Fruit fly (Drosophila melanogaster) whole organism, prepupa: ENCODE measurements around the gene Pisd.

Experiments used
- CG10631 ChIP-seq: fragments of 200-800 bp; sonication (Bioruptor generic); optimal IDR thresholded peaks from 2 replicates; lab custom pipeline; 2016; ENCODE audit warnings: missing biosample characterization, missing genetic modification characterization
- CG10669 ChIP-seq: fragments of 200-800 bp; sonication (Bioruptor generic); optimal IDR thresholded peaks from 3 replicates; lab custom pipeline; 2018; ENCODE audit warnings: missing biosample characterization, mild to moderate bottlenecking, missing genetic modification characterization, moderate library complexity
- CG11762 ChIP-seq: fragments of 200-800 bp; sonication (Bioruptor generic); optimal IDR thresholded peaks from 3 replicates; lab custom pipeline; 2016; ENCODE audit warnings: missing biosample characterization, missing genetic modification characterization; ENCODE audit not compliant: insufficient read depth
- CG11902 ChIP-seq: fragments of 200-800 bp; sonication (Bioruptor generic); optimal IDR thresholded peaks from 3 replicates; lab custom pipeline; 2016; ENCODE audit warnings: missing biosample characterization, missing genetic modification characterization
- CG15336 ChIP-seq: fragments of 200-800 bp; sonication (Bioruptor generic); IDR thresholded peaks from 2 replicates; pipeline ENCODE4 v1.3.6; 2022; ENCODE audit warnings: missing biosample characterization, missing genetic modification characterization
- CG16779 ChIP-seq: fragments of 200-800 bp; sonication (Bioruptor generic); optimal IDR thresholded peaks from 3 replicates; lab custom pipeline; 2017; ENCODE audit warnings: missing biosample characterization, mild to moderate bottlenecking, missing genetic modification characterization
- CG31627 ChIP-seq: fragments of 200-800 bp; sonication (Bioruptor generic); optimal IDR thresholded peaks from 3 replicates; lab custom pipeline; 2016; ENCODE audit warnings: missing biosample characterization, missing genetic modification characterization
- CG32006 ChIP-seq: fragments of 200-800 bp; sonication (Bioruptor generic); optimal IDR thresholded peaks from 3 replicates; lab custom pipeline; 2017; ENCODE audit warnings: missing biosample characterization, mild to moderate bottlenecking, missing genetic modification characterization
- CG34406 ChIP-seq: fragments of 200-800 bp; sonication (Bioruptor generic); optimal IDR thresholded peaks from 3 replicates; lab custom pipeline; 2016; ENCODE audit warnings: missing biosample characterization, missing genetic modification characterization
- CG3919 ChIP-seq: fragments of 200-800 bp; sonication (Bioruptor generic); optimal IDR thresholded peaks from 3 replicates; lab custom pipeline; 2016; ENCODE audit warnings: missing biosample characterization, missing genetic modification characterization
- CG6163 ChIP-seq: fragments of 200-800 bp; sonication (Bioruptor generic); IDR thresholded peaks from 3 replicates; pipeline ENCODE4 v1.3.6; 2022; ENCODE audit warnings: missing biosample characterization, missing genetic modification characterization
- CG6792 ChIP-seq: fragments of 200-800 bp; sonication (Bioruptor generic); optimal IDR thresholded peaks from 3 replicates; lab custom pipeline; 2016; ENCODE audit warnings: missing biosample characterization, missing genetic modification characterization
- CG6808 ChIP-seq: fragments of 200-800 bp; sonication (Bioruptor generic); optimal IDR thresholded peaks from 3 replicates; lab custom pipeline; 2017; ENCODE audit warnings: missing biosample characterization, missing genetic modification characterization, mild to moderate bottlenecking, moderate library complexity, missing genetic modification reagents
- CG6854 ChIP-seq: fragments of 200-800 bp; sonication (Bioruptor generic); optimal IDR thresholded peaks from 2 replicates; lab custom pipeline; 2017; ENCODE audit warnings: missing biosample characterization, mild to moderate bottlenecking, missing genetic modification characterization
- CG7368 ChIP-seq: fragments of 200-800 bp; sonication (Bioruptor generic); optimal IDR thresholded peaks from 3 replicates; lab custom pipeline; 2016; ENCODE audit warnings: missing biosample characterization, missing genetic modification characterization
- CG8319 ChIP-seq: fragments of 200-800 bp; sonication (Bioruptor generic); optimal IDR thresholded peaks from 3 replicates; lab custom pipeline; 2016; ENCODE audit warnings: missing biosample characterization, missing genetic modification characterization
- CG8632 ChIP-seq: fragments of 200-800 bp; sonication (Bioruptor generic); optimal IDR thresholded peaks from 3 replicates; lab custom pipeline; 2016; ENCODE audit warnings: missing biosample characterization, missing genetic modification characterization
- CG9139 ChIP-seq: fragments of 200-800 bp; sonication (Bioruptor generic); optimal IDR thresholded peaks from 3 replicates; lab custom pipeline; 2017; ENCODE audit warnings: missing biosample characterization, mild to moderate bottlenecking, missing genetic modification characterization
- Eip75B ChIP-seq: fragments of 200-800 bp; sonication (Bioruptor generic); optimal IDR thresholded peaks from 3 replicates; lab custom pipeline; 2016; ENCODE audit warnings: missing biosample characterization, missing genetic modification characterization
- Eip93F ChIP-seq: fragments of 200-800 bp; sonication (Bioruptor generic); optimal IDR thresholded peaks from 2 replicates; lab custom pipeline; 2016; ENCODE audit warnings: missing biosample characterization, mild to moderate bottlenecking, missing genetic modification characterization
- Ets21C ChIP-seq: fragments of 200-800 bp; sonication (Bioruptor generic); optimal IDR thresholded peaks from 3 replicates; lab custom pipeline; 2016; ENCODE audit warnings: missing biosample characterization, missing genetic modification characterization
- Ets96B ChIP-seq: fragments of 200-800 bp; optimal IDR thresholded peaks from 2 replicates; lab custom pipeline; 2019; ENCODE audit warnings: missing biosample characterization, mild to moderate bottlenecking, missing genetic modification characterization, moderate library complexity
- Gug ChIP-seq: fragments of 200-800 bp; sonication (Bioruptor generic); IDR thresholded peaks from 2 replicates; pipeline ENCODE4 v1.3.6; 2022; ENCODE audit warnings: missing biosample characterization, missing genetic modification characterization
- Hr38 ChIP-seq: sonication (Bioruptor generic); optimal IDR thresholded peaks from 2 replicates; lab custom pipeline; 2016; ENCODE audit warnings: missing biosample characterization, missing genetic modification characterization
- Hr39 ChIP-seq: fragments of 200-800 bp; sonication (Bioruptor generic); optimal IDR thresholded peaks from 2 replicates; lab custom pipeline; 2016; ENCODE audit warnings: missing biosample characterization, missing genetic modification characterization
- OdsH ChIP-seq: fragments of 200-800 bp; sonication (Bioruptor generic); optimal IDR thresholded peaks from 3 replicates; lab custom pipeline; 2016; ENCODE audit warnings: missing biosample characterization, missing genetic modification characterization
- Sox102F ChIP-seq: fragments of 200-800 bp; sonication (Bioruptor generic); optimal IDR thresholded peaks from 2 replicates; lab custom pipeline; 2016; ENCODE audit warnings: missing biosample characterization, mild to moderate bottlenecking, missing genetic modification characterization
- Sox14 ChIP-seq: fragments of 200-800 bp; sonication (Bioruptor generic); optimal IDR thresholded peaks from 3 replicates; lab custom pipeline; 2016; ENCODE audit warnings: missing biosample characterization, missing genetic modification characterization
- achi ChIP-seq: fragments of 200-800 bp; sonication (Bioruptor generic); optimal IDR thresholded peaks from 3 replicates; lab custom pipeline; 2016; ENCODE audit warnings: missing biosample characterization, missing genetic modification characterization
- acj6 ChIP-seq: fragments of 200-800 bp; sonication (Bioruptor generic); optimal IDR thresholded peaks from 3 replicates; lab custom pipeline; 2016; ENCODE audit warnings: missing biosample characterization, missing genetic modification characterization
- dac ChIP-seq: fragments of 200-800 bp; sonication (Bioruptor generic); optimal IDR thresholded peaks from 2 replicates; lab custom pipeline; 2017; ENCODE audit warnings: missing biosample characterization, mild to moderate bottlenecking, missing genetic modification characterization
- eg ChIP-seq: fragments of 200-800 bp; sonication (Bioruptor generic); IDR thresholded peaks from 3 replicates; pipeline ENCODE4 v1.3.6; 2022; ENCODE audit warnings: missing biosample characterization, missing genetic modification characterization
- esn ChIP-seq: fragments of 200-800 bp; sonication (Bioruptor generic); optimal IDR thresholded peaks from 2 replicates; lab custom pipeline; 2016; ENCODE audit warnings: missing biosample characterization, mild to moderate bottlenecking, missing genetic modification characterization, moderate library complexity
- fd59A ChIP-seq: fragments of 200-800 bp; sonication (Bioruptor generic); optimal IDR thresholded peaks from 2 replicates; lab custom pipeline; 2017; ENCODE audit warnings: missing biosample characterization, mild to moderate bottlenecking, missing genetic modification characterization, missing genetic modification reagents
- fd85E ChIP-seq: fragments of 200-800 bp; sonication (Bioruptor generic); optimal IDR thresholded peaks from 3 replicates; lab custom pipeline; 2016; ENCODE audit warnings: missing biosample characterization, missing genetic modification characterization
- lz ChIP-seq: fragments of 200-800 bp; sonication (Bioruptor generic); optimal IDR thresholded peaks from 3 replicates; lab custom pipeline; 2016; ENCODE audit warnings: missing biosample characterization, missing genetic modification characterization
- net ChIP-seq: fragments of 200-800 bp; sonication (Bioruptor generic); optimal IDR thresholded peaks from 3 replicates; lab custom pipeline; 2016; ENCODE audit warnings: missing biosample characterization, missing genetic modification characterization
- pdm3 ChIP-seq: fragments of 200-800 bp; sonication (Bioruptor generic); optimal IDR thresholded peaks from 3 replicates; lab custom pipeline; 2016; ENCODE audit warnings: missing biosample characterization, missing genetic modification characterization
- salr ChIP-seq, 2 experiments: fragments of 200-800 bp; sonication (Bioruptor generic); optimal IDR thresholded peaks; 3 replicates each; lab custom pipeline; 2016 to 2018; ENCODE audit warnings: missing biosample characterization in 2 of 2, missing genetic modification characterization in 2 of 2, mild to moderate bottlenecking in 1 of 2
- ss ChIP-seq, 2 experiments: fragments of 200-800 bp; sonication (Bioruptor generic); optimal IDR thresholded peaks; 2 replicates in 1 of 2; 3 replicates in 1 of 2; lab custom pipeline; 2017 to 2018; ENCODE audit warnings: mild to moderate bottlenecking in 2 of 2, missing biosample characterization in 2 of 2, missing genetic modification characterization in 2 of 2, moderate library complexity in 1 of 2
- topi ChIP-seq: fragments of 200-800 bp; sonication (Bioruptor generic); optimal IDR thresholded peaks from 3 replicates; lab custom pipeline; 2016; ENCODE audit warnings: missing biosample characterization, missing genetic modification characterization
- vri ChIP-seq: fragments of 200-800 bp; sonication (Bioruptor generic); optimal IDR thresholded peaks from 3 replicates; lab custom pipeline; 2016; ENCODE audit warnings: missing biosample characterization, mild to moderate bottlenecking, missing genetic modification characterization

Gene Pisd

dm6 chr3R:24010637-24011214, 39.9 kb upstream of the Pisd start (continued):
- TF ChIP-seq CG8632 (GFP tag; lab: Kevin White, UChicago) (peak; percentile 23), Eip93F (GFP tag; lab: Kevin White, UChicago) (no peak), CG10669 (GFP tag; lab: Kevin White, UChicago) (peak; percentile 5), eg (GFP tag; lab: Robert Waterston, UW) (peak; percentile 80), acj6 (GFP tag; lab: Kevin White, UChicago) (peak; percentile 48), salr (GFP tag; optimal IDR thresholded peaks at IDR 0.05; lab: Kevin White, UChicago) (no peak), esn (peak; percentile 33), Ets96B (tag; lab: Kevin White, UChicago) (peak; percentile 26), Hr39 (GFP tag; lab: Kevin White, UChicago) (peak; percentile 53), CG11762 (GFP tag; lab: Kevin White, UChicago) (no peak), CG7368 (peak; percentile 25), Gug (GFP tag; lab: Robert Waterston, UW) (peak; percentile 39), CG34406 (GFP tag; lab: Kevin White, UChicago) (peak; percentile 56), CG9139 (GFP tag; lab: Kevin White, UChicago) (no peak), ss (GFP tag; optimal IDR thresholded peaks at IDR 0.05; lab: Kevin White, UChicago) (no peak), Eip75B (GFP tag; lab: Kevin White, UChicago) (no peak), OdsH (peak; percentile 60), Hr38 (GFP tag; lab: Kevin White, UChicago) (no peak), CG6854 (GFP tag; lab: Kevin White, UChicago) (no peak), CG6163 (peak; percentile 74), CG8319 (GFP tag; lab: Kevin White, UChicago) (no peak), CG11902 (GFP tag; lab: Kevin White, UChicago) (no peak), net (GFP tag; lab: Kevin White, UChicago) (peak; percentile 32), vri (GFP tag; lab: Kevin White, UChicago) (no peak), Ets21C (GFP tag; lab: Kevin White, UChicago) (no peak), CG32006 (GFP tag; lab: Kevin White, UChicago) (peak; percentile 72)
- TF ChIP-seq, all 60 proteins: peak for 36

dm6 chr3R:24012038-24012693, 38.4 kb upstream of the Pisd start:
- TF ChIP-seq CG11902 (GFP tag; lab: Kevin White, UChicago) (no peak), eg (GFP tag; lab: Robert Waterston, UW) (no peak), net (GFP tag; lab: Kevin White, UChicago) (no peak), Sox14 (GFP tag; lab: Kevin White, UChicago) (no peak), CG9139 (GFP tag; lab: Kevin White, UChicago) (no peak)

dm6 chr3R:24014600-24014999, 36.0 kb upstream of the Pisd start:
- TF ChIP-seq Hr39 (GFP tag; lab: Kevin White, UChicago) (no peak), pdm3 (GFP tag; lab: Kevin White, UChicago) (no peak), CG6792 (GFP tag; lab: Kevin White, UChicago) (no peak), Eip75B (GFP tag; lab: Kevin White, UChicago) (peak; percentile 10), CG6808 (GFP tag; lab: Kevin White, UChicago) (no peak), CG16779 (no peak), achi (GFP tag; lab: Kevin White, UChicago) (no peak), fd59A (no peak), CG10631 (GFP tag; lab: Kevin White, UChicago) (peak; percentile 11), CG31627 (GFP tag; lab: Kevin White, UChicago) (no peak), salr (GFP tag; optimal IDR thresholded peaks at IDR 0.05; lab: Kevin White, UChicago) (no peak), lz (GFP tag; lab: Kevin White, UChicago) (no peak), fd85E (GFP tag; lab: Kevin White, UChicago) (no peak), vri (GFP tag; lab: Kevin White, UChicago) (no peak), Eip93F (GFP tag; lab: Kevin White, UChicago) (no peak), CG32006 (GFP tag; lab: Kevin White, UChicago) (peak; percentile 17), Sox14 (GFP tag; lab: Kevin White, UChicago) (no peak), CG11762 (GFP tag; lab: Kevin White, UChicago) (no peak), CG11902 (GFP tag; lab: Kevin White, UChicago) (no peak), Hr38 (GFP tag; lab: Kevin White, UChicago) (no peak), Sox102F (GFP tag; lab: Kevin White, UChicago) (no peak), eg (GFP tag; lab: Robert Waterston, UW) (0 out of 3 replicates have a peak, but pooled peaks have one; percentile 14), topi (GFP tag; lab: Kevin White, UChicago) (no peak), dac (GFP tag; lab: Kevin White, UChicago) (no peak), Ets21C (GFP tag; lab: Kevin White, UChicago) (no peak), CG8632 (GFP tag; lab: Kevin White, UChicago) (no peak), acj6 (GFP tag; lab: Kevin White, UChicago) (no peak), Ets96B (tag; lab: Kevin White, UChicago) (peak; percentile 6), CG15336 (GFP tag; lab: Robert Waterston, UW) (0 out of 2 replicates have a peak, but pooled peaks have one; percentile 19), CG3919 (GFP tag; lab: Kevin White, UChicago) (no peak), CG7368 (no peak), CG9139 (GFP tag; lab: Kevin White, UChicago) (no peak)
